Fruit fly (Drosophila melanogaster): Measurements from ENCODE around the gene Mct1.

Mct1 gene

dm6 chrX:2213759-2214406, 24.9 kb downstream of the Mct1 start, which contains the start of gene SmydA-8:
Gene SmydA-8 (minus strand): TSS chrX:2213809.
- no peak for TF ChIP-seq CG32121 (GFP tag; IDR thresholded peaks at IDR 0.05)
- no peak for TF ChIP-seq rn (GFP tag; IDR thresholded peaks at IDR 0.05)
- peak; percentile 17 for TF ChIP-seq EcR (GFP tag; optimal IDR thresholded peaks at IDR 0.05)
- TF ChIP-seq CG8301 (tag; optimal IDR thresholded peaks at IDR 0.05) = no peak
- no peak for TF ChIP-seq CG14655 (GFP tag; optimal IDR thresholded peaks at IDR 0.05)
- TF ChIP-seq gl (tag; optimal IDR thresholded peaks at IDR 0.05) = no peak
- no peak for TF ChIP-seq D1 (tag; optimal IDR thresholded peaks at IDR 0.05)
- TF ChIP-seq Pif1A (GFP tag; optimal IDR thresholded peaks at IDR 0.05) = peak; percentile 16
- TF ChIP-seq CG8159 (tag; optimal IDR thresholded peaks at IDR 0.05) = no peak
- no peak for TF ChIP-seq fd96Ca (GFP tag; IDR thresholded peaks at IDR 0.05)
- no peak for TF ChIP-seq Snoo (tag; optimal IDR thresholded peaks at IDR 0.05)
- TF ChIP-seq CG4496 (GFP tag; IDR thresholded peaks at IDR 0.05) = 0 out of 3 replicates have a peak, but pooled peaks have one; percentile 51

- TF ChIP-seq gl (tag; optimal IDR thresholded peaks at IDR 0.05) = no peak
- TF ChIP-seq CG32121 (GFP tag; IDR thresholded peaks at IDR 0.05) = no peak
- TF ChIP-seq EcR (GFP tag; optimal IDR thresholded peaks at IDR 0.05) = no peak
These were observed 29.5 kb downstream of the Mct1 start for dm6 chrX:2218455-2218854.

dm6 chrX:2219246-2219645, 30.3 kb downstream of the Mct1 start:
- TF ChIP-seq CG14655 (GFP tag; optimal IDR thresholded peaks at IDR 0.05) = no peak
- TF ChIP-seq CG32121 (GFP tag; IDR thresholded peaks at IDR 0.05) = no peak
- TF ChIP-seq rn (GFP tag; IDR thresholded peaks at IDR 0.05) = no peak
- no peak for TF ChIP-seq CG34367 (tag; optimal IDR thresholded peaks at IDR 0.05)
- no peak for TF ChIP-seq CG13204 (GFP tag; optimal IDR thresholded peaks at IDR 0.05)
- TF ChIP-seq CG12605 (GFP tag; IDR thresholded peaks at IDR 0.05) = no peak
- no peak for TF ChIP-seq CG10348 (GFP tag; IDR thresholded peaks at IDR 0.05)
- no peak for TF ChIP-seq CG9948 (tag; optimal IDR thresholded peaks at IDR 0.05)
- TF ChIP-seq CG17806 (tag; optimal IDR thresholded peaks at IDR 0.05) = no peak
- TF ChIP-seq CG4496 (GFP tag; IDR thresholded peaks at IDR 0.05) = no peak

dm6 chrX:2219899-2220298, 30.9 kb downstream of the Mct1 start:
- TF ChIP-seq gl (tag; optimal IDR thresholded peaks at IDR 0.05) = no peak
- no peak for TF ChIP-seq rn (GFP tag; IDR thresholded peaks at IDR 0.05)
- peak; percentile 56; the same call in 1 of the 2 replicates for TF ChIP-seq Ets98B (GFP tag; IDR thresholded peaks at IDR 0.05)
- TF ChIP-seq CG17806 (tag; optimal IDR thresholded peaks at IDR 0.05) = peak; percentile 21
- peak; percentile 56; the same call in 1 of the 3 replicates for TF ChIP-seq CG4496 (GFP tag; IDR thresholded peaks at IDR 0.05)
- TF ChIP-seq CG8159 (tag; optimal IDR thresholded peaks at IDR 0.05) = peak; percentile 13
- peak; percentile 41 for TF ChIP-seq Pif1A (GFP tag; optimal IDR thresholded peaks at IDR 0.05)
- TF ChIP-seq CG14655 (GFP tag; optimal IDR thresholded peaks at IDR 0.05) = peak; percentile 50
- TF ChIP-seq CG15710 (tag; optimal IDR thresholded peaks at IDR 0.05) = no peak
- no peak for TF ChIP-seq D1 (tag; optimal IDR thresholded peaks at IDR 0.05)
- no peak for TF ChIP-seq Snoo (tag; optimal IDR thresholded peaks at IDR 0.05)
- no peak for TF ChIP-seq Pif1B (GFP tag; optimal IDR thresholded peaks at IDR 0.05)
- TF ChIP-seq CG9948 (tag; optimal IDR thresholded peaks at IDR 0.05) = peak; percentile 20
- TF ChIP-seq CG34367 (tag; optimal IDR thresholded peaks at IDR 0.05) = no peak
- TF ChIP-seq CG32121 (GFP tag; IDR thresholded peaks at IDR 0.05) = no peak
- no peak for TF ChIP-seq EcR (GFP tag; optimal IDR thresholded peaks at IDR 0.05)
- TF ChIP-seq fd96Ca (GFP tag; IDR thresholded peaks at IDR 0.05) = peak; percentile 44; the same call in 2 of the 3 replicates
- peak; percentile 57 for TF ChIP-seq CG8301 (tag; optimal IDR thresholded peaks at IDR 0.05)
- TF ChIP-seq CG10348 (GFP tag; IDR thresholded peaks at IDR 0.05) = no peak
- no peak for TF ChIP-seq CG13204 (GFP tag; optimal IDR thresholded peaks at IDR 0.05)
- TF ChIP-seq CG12605 (GFP tag; IDR thresholded peaks at IDR 0.05) = no peak

dm6 chrX:2221598-2221997, 32.6 kb downstream of the Mct1 start:
- TF ChIP-seq CG8301 (tag; optimal IDR thresholded peaks at IDR 0.05) = no peak
- TF ChIP-seq EcR (GFP tag; optimal IDR thresholded peaks at IDR 0.05) = no peak
- no peak for TF ChIP-seq Snoo (tag; optimal IDR thresholded peaks at IDR 0.05)
- no peak for TF ChIP-seq CG14655 (GFP tag; optimal IDR thresholded peaks at IDR 0.05)
- TF ChIP-seq Ets98B (GFP tag; IDR thresholded peaks at IDR 0.05) = no peak
- no peak for TF ChIP-seq CG10348 (GFP tag; IDR thresholded peaks at IDR 0.05)

- peak; percentile 90 for TF ChIP-seq Snoo (tag; optimal IDR thresholded peaks at IDR 0.05)
- TF ChIP-seq Ets98B (GFP tag; IDR thresholded peaks at IDR 0.05) = peak; percentile 88
- peak; percentile 92 for TF ChIP-seq Pif1A (GFP tag; optimal IDR thresholded peaks at IDR 0.05)
- peak; percentile 90 for TF ChIP-seq CG32121 (GFP tag; IDR thresholded peaks at IDR 0.05)
- TF ChIP-seq CG14655 (GFP tag; optimal IDR thresholded peaks at IDR 0.05) = peak; percentile 94
- peak; percentile 92 for TF ChIP-seq fd96Ca (GFP tag; IDR thresholded peaks at IDR 0.05)
- peak; percentile 72 for TF ChIP-seq EcR (GFP tag; optimal IDR thresholded peaks at IDR 0.05)
- TF ChIP-seq CG13204 (GFP tag; optimal IDR thresholded peaks at IDR 0.05) = no peak
- peak; percentile 45; the same call in 1 of the 2 replicates for TF ChIP-seq CG12605 (GFP tag; IDR thresholded peaks at IDR 0.05)
- TF ChIP-seq CG15710 (tag; optimal IDR thresholded peaks at IDR 0.05) = peak; percentile 79
- TF ChIP-seq CG8159 (tag; optimal IDR thresholded peaks at IDR 0.05) = peak; percentile 94
- peak; percentile 40; the same call in 1 of the 2 replicates for TF ChIP-seq rn (GFP tag; IDR thresholded peaks at IDR 0.05)
- TF ChIP-seq gl (tag; optimal IDR thresholded peaks at IDR 0.05) = peak; percentile 85
- TF ChIP-seq CG4496 (GFP tag; IDR thresholded peaks at IDR 0.05) = peak; percentile 84
- TF ChIP-seq Pif1B (GFP tag; optimal IDR thresholded peaks at IDR 0.05) = peak; percentile 87
- peak; percentile 86 for TF ChIP-seq CG17806 (tag; optimal IDR thresholded peaks at IDR 0.05)
- peak; percentile 79 for TF ChIP-seq CG9948 (tag; optimal IDR thresholded peaks at IDR 0.05)
- no peak for TF ChIP-seq D1 (tag; optimal IDR thresholded peaks at IDR 0.05)
- TF ChIP-seq CG8301 (tag; optimal IDR thresholded peaks at IDR 0.05) = peak; percentile 93
- peak; percentile 80 for TF ChIP-seq CG34367 (tag; optimal IDR thresholded peaks at IDR 0.05)
- TF ChIP-seq CG10348 (GFP tag; IDR thresholded peaks at IDR 0.05) = peak; percentile 34; the same call in 1 of the 2 replicates
These were observed 33.3 kb downstream of the Mct1 start, which contains the start of gene Vinc for dm6 chrX:2222181-2222790. Gene Vinc (minus strand): TSS chrX:2222567.
